Fruit fly (Drosophila melanogaster): ENCODE measurements around the gene Prosbeta4R1.
A peak's percentile ranks its signal among the peaks of the same experiment; 100 is the strongest.

Prosbeta4R1 gene

DNA sequence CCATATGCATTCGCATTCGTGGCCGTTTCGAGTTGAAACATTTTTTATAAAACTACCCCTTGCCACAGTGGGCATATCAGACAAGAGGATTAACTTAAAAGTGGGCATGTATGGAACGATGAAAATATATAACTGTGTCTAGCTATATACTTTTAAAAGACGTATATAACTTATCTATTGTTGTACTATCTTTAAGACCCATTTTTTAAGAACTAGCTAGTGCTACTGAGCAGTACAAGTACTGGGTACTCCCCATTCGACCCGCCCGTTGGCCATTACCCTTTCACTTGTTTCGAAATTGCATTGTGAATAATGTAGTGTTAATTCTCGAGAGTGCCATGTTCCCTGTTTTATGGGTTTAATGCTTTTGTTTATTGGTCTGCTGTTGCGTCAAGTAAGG lies 46.1 kb upstream of the Prosbeta4R1 start (continued):
- no peak for TF ChIP-seq vri (GFP tag; optimal IDR thresholded peaks at IDR 0.05)
- peak; percentile 13 for TF ChIP-seq OdsH (GFP tag; optimal IDR thresholded peaks at IDR 0.05)
- no peak for TF ChIP-seq CG8119 (GFP tag; IDR thresholded peaks at IDR 0.05)
- peak; percentile 15 for TF ChIP-seq cyc (GFP tag; optimal IDR thresholded peaks at IDR 0.05)
- no peak for TF ChIP-seq CG32006 (GFP tag; optimal IDR thresholded peaks at IDR 0.05)
- no peak for TF ChIP-seq topi (GFP tag; optimal IDR thresholded peaks at IDR 0.05)
- TF ChIP-seq CG8319 (GFP tag; optimal IDR thresholded peaks at IDR 0.05) = no peak
- no peak for TF ChIP-seq dac (GFP tag; optimal IDR thresholded peaks at IDR 0.05)
- no peak for TF ChIP-seq CG6792 (GFP tag; optimal IDR thresholded peaks at IDR 0.05)

DNA sequence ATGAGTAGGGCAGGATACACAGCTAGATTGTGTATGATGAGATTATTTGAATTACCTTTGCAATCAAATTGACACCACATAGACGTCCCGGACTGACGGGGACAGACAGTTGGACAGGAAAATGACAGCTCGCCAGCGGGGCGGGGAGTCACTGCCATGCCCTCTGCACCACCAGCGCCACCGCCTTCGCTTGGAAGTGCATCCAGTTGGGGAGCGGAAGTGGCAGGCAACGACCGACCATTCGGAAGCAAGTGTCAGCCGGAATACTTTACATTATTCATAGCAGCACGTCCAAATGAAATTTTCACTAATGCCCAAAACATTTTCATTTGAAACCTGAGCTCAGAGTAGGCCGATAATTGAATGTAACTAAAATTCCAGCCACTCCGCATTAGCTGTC lies 43.2 kb upstream of the Prosbeta4R1 start, which contains the start of gene CG15395:
Gene CG15395 (plus strand): TSS at position 301 of the 400 bp plus-strand sequence.
- no peak for TF ChIP-seq CG8319 (GFP tag; optimal IDR thresholded peaks at IDR 0.05)
- TF ChIP-seq CG6276 (GFP tag; optimal IDR thresholded peaks at IDR 0.05) = no peak
- no peak for TF ChIP-seq CG6792 (GFP tag; optimal IDR thresholded peaks at IDR 0.05)
- no peak for TF ChIP-seq Eip75B (GFP tag; optimal IDR thresholded peaks at IDR 0.05)
- TF ChIP-seq CG16779 (tag; optimal IDR thresholded peaks at IDR 0.05) = no peak
- no peak for TF ChIP-seq dac (GFP tag; optimal IDR thresholded peaks at IDR 0.05)
- no peak for TF ChIP-seq Blimp-1 (GFP tag; optimal IDR thresholded peaks at IDR 0.05)
- no peak for TF ChIP-seq cyc (GFP tag; optimal IDR thresholded peaks at IDR 0.05)
- no peak for TF ChIP-seq Lpt (GFP tag; optimal IDR thresholded peaks at IDR 0.05)
- TF ChIP-seq pdm3 (GFP tag; optimal IDR thresholded peaks at IDR 0.05) = no peak
- no peak for TF ChIP-seq eg (GFP tag; IDR thresholded peaks at IDR 0.05)
- no peak for TF ChIP-seq CG11902 (GFP tag; optimal IDR thresholded peaks at IDR 0.05)
- TF ChIP-seq Met (GFP tag; optimal IDR thresholded peaks at IDR 0.05) = no peak
- TF ChIP-seq CG10631 (GFP tag; optimal IDR thresholded peaks at IDR 0.05) = no peak
- TF ChIP-seq Ets21C (GFP tag; optimal IDR thresholded peaks at IDR 0.05) = no peak
- TF ChIP-seq Sox14 (GFP tag; optimal IDR thresholded peaks at IDR 0.05) = no peak
- TF ChIP-seq Eip93F (GFP tag; optimal IDR thresholded peaks at IDR 0.05) = no peak
- TF ChIP-seq CG15336 (GFP tag; IDR thresholded peaks at IDR 0.05) = no peak
- no peak for TF ChIP-seq Sox15 (GFP tag; optimal IDR thresholded peaks at IDR 0.05)

dm6 chr2L:2619887-2620286 lies 33.0 kb upstream of the Prosbeta4R1 start, which contains the start of gene CG43403:
CG43403 (plus strand) TSS chr2L:2620187.
- no peak for TF ChIP-seq CG9139 (GFP tag; optimal IDR thresholded peaks at IDR 0.05)
- no peak for TF ChIP-seq lz (GFP tag; optimal IDR thresholded peaks at IDR 0.05)
- no peak for TF ChIP-seq Gug (GFP tag; IDR thresholded peaks at IDR 0.05)
- TF ChIP-seq CG34406 (GFP tag; optimal IDR thresholded peaks at IDR 0.05) = no peak
- no peak for TF ChIP-seq Ets96B (tag; optimal IDR thresholded peaks at IDR 0.05)
- no peak for TF ChIP-seq fd85E (GFP tag; optimal IDR thresholded peaks at IDR 0.05)

dm6 chr2L:2623947-2624346 lies 28.9 kb upstream of the Prosbeta4R1 start:
- TF ChIP-seq Eip78C (GFP tag) = no peak
- TF ChIP-seq dsx (GFP tag; optimal IDR thresholded peaks at IDR 0.05; ENCODE audit: poor library complexity, severe bottlenecking) = no peak
- no peak for TF ChIP-seq CG6792 (GFP tag; optimal IDR thresholded peaks at IDR 0.05)
- no peak for TF ChIP-seq eg (GFP tag; IDR thresholded peaks at IDR 0.05)
- no peak for TF ChIP-seq net (GFP tag; optimal IDR thresholded peaks at IDR 0.05)
- TF ChIP-seq pdm3 (GFP tag; optimal IDR thresholded peaks at IDR 0.05) = no peak

DNA sequence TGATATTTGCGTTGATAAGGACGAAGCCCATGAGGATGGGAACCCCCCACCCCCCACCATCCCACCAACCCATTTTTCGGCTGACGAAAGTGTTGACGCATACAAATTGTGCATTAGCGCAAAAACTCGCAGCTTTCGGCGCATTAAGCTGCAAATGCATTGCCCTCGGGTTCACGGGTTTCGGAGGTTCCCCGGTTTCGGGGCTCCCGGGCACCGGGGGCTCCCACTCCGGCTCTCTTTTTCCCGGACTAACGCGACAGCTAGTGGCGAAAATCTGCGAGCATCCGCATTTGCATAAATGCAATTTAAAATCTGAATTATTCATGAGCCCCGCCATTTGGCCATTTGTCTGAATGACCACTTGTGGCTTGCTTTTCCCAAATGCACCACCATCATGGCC lies 25.3 kb upstream of the Prosbeta4R1 start:
- no peak for TF ChIP-seq lz (GFP tag; optimal IDR thresholded peaks at IDR 0.05)
- no peak for TF ChIP-seq Sox14 (GFP tag; optimal IDR thresholded peaks at IDR 0.05)
- no peak for TF ChIP-seq Eip93F (GFP tag; optimal IDR thresholded peaks at IDR 0.05)
- no peak for TF ChIP-seq OdsH (GFP tag; optimal IDR thresholded peaks at IDR 0.05)
- no peak for TF ChIP-seq CG10669 (GFP tag; optimal IDR thresholded peaks at IDR 0.05)
- no peak for TF ChIP-seq Eip78C (GFP tag)
- no peak for TF ChIP-seq CG6276 (GFP tag; optimal IDR thresholded peaks at IDR 0.05)
- TF ChIP-seq CG4318 (GFP tag; optimal IDR thresholded peaks at IDR 0.05) = no peak
- TF ChIP-seq CG34406 (GFP tag; optimal IDR thresholded peaks at IDR 0.05) = no peak
- TF ChIP-seq net (GFP tag; optimal IDR thresholded peaks at IDR 0.05) = no peak
- TF ChIP-seq CG11902 (GFP tag; optimal IDR thresholded peaks at IDR 0.05) = no peak
- no peak for TF ChIP-seq CG6854 (GFP tag; optimal IDR thresholded peaks at IDR 0.05)

All from whole organism, prepupa.